Worm (Caenorhabditis elegans): ENCODE results near the gene unc-42.

unc-42 gene

ce11 chrV:9794997-9795396, 25.8 kb upstream of the unc-42 start:
- TF ChIP-seq egl-27 (tag; optimal IDR thresholded peaks at IDR 0.05) (no peak), elt-2 (tag; optimal IDR thresholded peaks at IDR 0.05) (peak; percentile 23), snpc-4 (tag; optimal IDR thresholded peaks at IDR 0.05) (no peak)

- TF ChIP-seq elt-2 (tag; optimal IDR thresholded peaks at IDR 0.05) (peak; percentile 87), lin-15B (tag; optimal IDR thresholded peaks at IDR 0.05) (no peak), elt-3 (tag; optimal IDR thresholded peaks at IDR 0.05) (no peak), pqm-1 (tag; optimal IDR thresholded peaks at IDR 0.05) (peak; percentile 81), pha-4 (tag; optimal IDR thresholded peaks at IDR 0.05) (peak; percentile 61), unc-62 (GFP tag; optimal IDR thresholded peaks at IDR 0.05) (no peak)
These were observed 22.1 kb upstream of the unc-42 start, which contains the start of gene lipl-2 for ce11 chrV:9791332-9791731. Gene lipl-2, plus strand, starts transcription at chrV:9791567.

- TF ChIP-seq nhr-12 (tag; optimal IDR thresholded peaks at IDR 0.05), result no peak
- TF ChIP-seq elt-2 (tag; optimal IDR thresholded peaks at IDR 0.05), result peak; percentile 89
- peak; percentile 95 for TF ChIP-seq lin-39 (tag; optimal IDR thresholded peaks at IDR 0.05)
- no peak for TF ChIP-seq ztf-11 (tag; optimal IDR thresholded peaks at IDR 0.05)
- TF ChIP-seq ama-1 (optimal IDR thresholded peaks at IDR 0.05), result peak; percentile 82
- TF ChIP-seq nhr-11 (tag; optimal IDR thresholded peaks at IDR 0.05), result peak; percentile 80
- peak; percentile 74 for TF ChIP-seq ztf-4 (tag; optimal IDR thresholded peaks at IDR 0.05)
- peak; percentile 38 for TF ChIP-seq egl-27 (tag; optimal IDR thresholded peaks at IDR 0.05)
- TF ChIP-seq mdl-1 (tag; optimal IDR thresholded peaks at IDR 0.05), result peak; percentile 94
- TF ChIP-seq fkh-10 (GFP tag; optimal IDR thresholded peaks at IDR 0.05), result peak; percentile 87
- peak; percentile 88 for TF ChIP-seq tbx-2 (tag; optimal IDR thresholded peaks at IDR 0.05)
- TF ChIP-seq nhr-43 (tag; optimal IDR thresholded peaks at IDR 0.05; ENCODE audit: poor library complexity, severe bottlenecking), result peak; percentile 97
- TF ChIP-seq lin-15B (tag; optimal IDR thresholded peaks at IDR 0.05), result peak; percentile 89
- TF ChIP-seq nhr-76 (tag; optimal IDR thresholded peaks at IDR 0.05), result no peak
- TF ChIP-seq lsy-12 (tag; optimal IDR thresholded peaks at IDR 0.05), result peak; percentile 96
- TF ChIP-seq aly-2 (tag; optimal IDR thresholded peaks at IDR 0.05), result no peak
- peak; percentile 50 for TF ChIP-seq ceh-16 (tag; optimal IDR thresholded peaks at IDR 0.05)
- TF ChIP-seq unc-39 (tag; optimal IDR thresholded peaks at IDR 0.05), result no peak
- TF ChIP-seq elt-3 (tag; optimal IDR thresholded peaks at IDR 0.05), result no peak
- TF ChIP-seq sea-2 (GFP tag; optimal IDR thresholded peaks at IDR 0.05), result no peak
- TF ChIP-seq pqm-1 (tag; optimal IDR thresholded peaks at IDR 0.05), result peak; percentile 73
- no peak for TF ChIP-seq ceh-9 (tag; optimal IDR thresholded peaks at IDR 0.05)
- TF ChIP-seq R02D3.7 (tag; optimal IDR thresholded peaks at IDR 0.05), result peak; percentile 62
- peak; percentile 26 for TF ChIP-seq nhr-77 (tag; optimal IDR thresholded peaks at IDR 0.05)
- TF ChIP-seq nhr-23 (tag; optimal IDR thresholded peaks at IDR 0.05), result peak; percentile 97
- TF ChIP-seq ZK546.5 (tag; optimal IDR thresholded peaks at IDR 0.05), result no peak
- peak; percentile 80 for TF ChIP-seq hmg-11 (tag; optimal IDR thresholded peaks at IDR 0.05)
- TF ChIP-seq nfya-1 (tag; optimal IDR thresholded peaks at IDR 0.05; ENCODE audit: insufficient read depth), result peak; percentile 94
- peak; percentile 96 for TF ChIP-seq pha-4 (tag; optimal IDR thresholded peaks at IDR 0.05)
- peak; percentile 68 for TF ChIP-seq skn-1 (tag; optimal IDR thresholded peaks at IDR 0.05)
- no peak for TF ChIP-seq eor-1 (tag; optimal IDR thresholded peaks at IDR 0.05)
- TF ChIP-seq mml-1 (tag; optimal IDR thresholded peaks at IDR 0.05), result no peak
- no peak for TF ChIP-seq nhr-28 (tag; optimal IDR thresholded peaks at IDR 0.05)
- peak; percentile 95 for TF ChIP-seq jun-1 (tag; optimal IDR thresholded peaks at IDR 0.05)
- TF ChIP-seq fos-1 (tag; optimal IDR thresholded peaks at IDR 0.05), result no peak
- peak; percentile 91 for TF ChIP-seq egl-5 (tag; optimal IDR thresholded peaks at IDR 0.05)
- TF ChIP-seq nhr-237 (tag; optimal IDR thresholded peaks at IDR 0.05), result no peak
- no peak for TF ChIP-seq daf-12 (tag; optimal IDR thresholded peaks at IDR 0.05)
- peak; percentile 93 for TF ChIP-seq snpc-4 (tag; optimal IDR thresholded peaks at IDR 0.05)
- TF ChIP-seq ceh-82 (tag; optimal IDR thresholded peaks at IDR 0.05), result peak; percentile 35
- no peak for TF ChIP-seq nhr-67 (tag; optimal IDR thresholded peaks at IDR 0.05)
- TF ChIP-seq elt-1 (tag; optimal IDR thresholded peaks at IDR 0.05), result peak; percentile 76
- TF ChIP-seq zag-1 (tag; optimal IDR thresholded peaks at IDR 0.05), result no peak
- peak; percentile 18 for TF ChIP-seq unc-62 (GFP tag; optimal IDR thresholded peaks at IDR 0.05)
- TF ChIP-seq nhr-25 (tag; optimal IDR thresholded peaks at IDR 0.05), result peak; percentile 99
- TF ChIP-seq fkh-2 (tag; optimal IDR thresholded peaks at IDR 0.05), result no peak
- TF ChIP-seq ceh-28 (tag; optimal IDR thresholded peaks at IDR 0.05), result peak; percentile 80
These were observed 20.6 kb upstream of the unc-42 start, which contains the start of gene ztf-7 for ce11 chrV:9789657-9790261. Gene ztf-7, minus strand, starts transcription at chrV:9789707.

Data from whole organism, L3 larva.